Fruit fly (Drosophila melanogaster) whole organism, pupa: ENCODE data around the gene CG31016.
A peak's percentile ranks its signal among the peaks of the same experiment; 100 is the strongest.

Experiments used
- CG10348 ChIP-seq: fragments of 200-800 bp; sonication (Bioruptor generic); IDR thresholded peaks from 2 replicates; pipeline ENCODE4 v1.3.6; 2022; ENCODE audit warnings: missing biosample characterization, missing genetic modification characterization
- CG15710 ChIP-seq: fragments of 200-800 bp; sonication (Bioruptor generic); optimal IDR thresholded peaks from 2 replicates; lab custom pipeline; 2018; ENCODE audit warnings: missing biosample characterization, mild to moderate bottlenecking, missing genetic modification characterization, moderate library complexity
- CG32121 ChIP-seq: fragments of 200-800 bp; sonication (Bioruptor generic); IDR thresholded peaks from 2 replicates; pipeline ENCODE4 v1.3.6; 2022; ENCODE audit warnings: missing biosample characterization, missing genetic modification characterization
- CG34367 ChIP-seq: fragments of 200-800 bp; sonication (Bioruptor generic); optimal IDR thresholded peaks from 2 replicates; lab custom pipeline; 2018; ENCODE audit warnings: missing biosample characterization, mild to moderate bottlenecking, missing genetic modification characterization
- CG4496 ChIP-seq: fragments of 200-800 bp; sonication (Bioruptor generic); IDR thresholded peaks from 3 replicates; pipeline ENCODE4 v1.3.6; 2022; ENCODE audit warnings: missing biosample characterization, missing genetic modification characterization
- CG8159 ChIP-seq: fragments of 200-800 bp; sonication (Bioruptor generic); optimal IDR thresholded peaks from 3 replicates; lab custom pipeline; 2018; ENCODE audit warnings: missing biosample characterization, mild to moderate bottlenecking, missing genetic modification characterization, moderate library complexity
- CG8301 ChIP-seq: fragments of 200-800 bp; sonication (Bioruptor generic); optimal IDR thresholded peaks from 2 replicates; lab custom pipeline; 2018; ENCODE audit warnings: missing biosample characterization, mild to moderate bottlenecking, missing genetic modification characterization
- CG9948 ChIP-seq: fragments of 200-800 bp; sonication (Bioruptor generic); optimal IDR thresholded peaks from 2 replicates; lab custom pipeline; 2018; ENCODE audit warnings: missing biosample characterization, mild to moderate bottlenecking, missing genetic modification characterization, moderate library complexity
- Ets98B ChIP-seq: fragments of 200-800 bp; sonication (Bioruptor generic); IDR thresholded peaks from 2 replicates; pipeline ENCODE4 v1.3.6; 2022; ENCODE audit warnings: missing biosample characterization, missing genetic modification characterization
- fd96Ca ChIP-seq: fragments of 200-800 bp; sonication (Bioruptor generic); IDR thresholded peaks from 3 replicates; pipeline ENCODE4 v1.3.6; 2022; ENCODE audit warnings: missing biosample characterization, missing genetic modification characterization

- TF ChIP-seq CG15710 (tag; lab: Kevin White, UChicago) = peak; percentile 88
- peak; percentile 92 for TF ChIP-seq CG8159 (tag; lab: Kevin White, UChicago)
- TF ChIP-seq CG9948 (tag; lab: Kevin White, UChicago) = peak; percentile 93
- peak; percentile 80 for TF ChIP-seq CG10348 (GFP tag; lab: Robert Waterston, UW)
- TF ChIP-seq CG34367 = peak; percentile 92
- TF ChIP-seq CG8301 (tag; lab: Kevin White, UChicago) = peak; percentile 90
- TF ChIP-seq fd96Ca = peak; percentile 85
- peak; percentile 89 for TF ChIP-seq CG32121 (GFP tag; lab: Robert Waterston, UW)
- TF ChIP-seq Ets98B (GFP tag; lab: Robert Waterston, UW) = peak; percentile 89
- TF ChIP-seq CG4496 (GFP tag; lab: Robert Waterston, UW) = peak; percentile 92
Measured at dm6 chr3R:30570554-30571141, 35.3 kb upstream of the CG31016 start.
